Worm (Caenorhabditis elegans) whole organism, late embryonic: ENCODE measurements around the gene Y43F8B.28.

Experiments
- K02D7.2 ChIP-seq: sonication (generic microtip); optimal IDR thresholded peaks from 2 replicates; lab custom pipeline; 2017; ENCODE audit warnings: mild to moderate bottlenecking, missing genetic modification characterization, missing compliant biosample characterization
- T23F11.4 ChIP-seq: fragments of 200-800 bp; sonication (Bioruptor generic); optimal IDR thresholded peaks from 2 replicates; lab custom pipeline; 2018; ENCODE audit warnings: mild to moderate bottlenecking, missing genetic modification characterization, missing compliant biosample characterization
- Y22D7AL.16 ChIP-seq: sonication (generic microtip); optimal IDR thresholded peaks from 2 replicates; lab custom pipeline; 2016; ENCODE audit warnings: missing genetic modification characterization, missing compliant biosample characterization
- ceh-14 ChIP-seq: sonication (generic microtip); optimal IDR thresholded peaks from 2 replicates; lab custom pipeline; 2016; ENCODE audit warnings: missing genotype, missing genetic modification characterization, missing compliant biosample characterization
- ceh-19 ChIP-seq: fragments of 200-800 bp; sonication (Bioruptor generic); optimal IDR thresholded peaks from 2 replicates; lab custom pipeline; 2018; ENCODE audit warnings: mild to moderate bottlenecking, missing genetic modification characterization, missing compliant biosample characterization
- ceh-2 ChIP-seq: sonication (generic microtip); optimal IDR thresholded peaks from 2 replicates; lab custom pipeline; 2016; ENCODE audit warnings: missing genotype, missing genetic modification characterization, missing compliant biosample characterization
- ceh-22 ChIP-seq: sonication (generic microtip); optimal IDR thresholded peaks from 2 replicates; lab custom pipeline; 2017; ENCODE audit warnings: missing biosample characterization, missing genetic modification characterization
- ceh-24 ChIP-seq: sonication (generic microtip); optimal IDR thresholded peaks from 2 replicates; lab custom pipeline; 2016; ENCODE audit warnings: mild to moderate bottlenecking, missing genetic modification characterization, missing compliant biosample characterization
- ceh-30 ChIP-seq: fragments of 150-350 bp; optimal IDR thresholded peaks from 2 replicates; lab custom pipeline; 2014; ENCODE audit warnings: missing biosample characterization, missing genetic modification characterization
- ceh-6 ChIP-seq: fragments of 200-800 bp; sonication (Bioruptor generic); optimal IDR thresholded peaks from 2 replicates; lab custom pipeline; 2018; ENCODE audit warnings: mild to moderate bottlenecking, missing genetic modification characterization, missing compliant biosample characterization
- ceh-9 ChIP-seq: sonication (generic microtip); optimal IDR thresholded peaks from 2 replicates; lab custom pipeline; 2016; ENCODE audit warnings: mild to moderate bottlenecking, missing genetic modification characterization, inconsistent platforms, missing compliant biosample characterization
- dve-1 ChIP-seq: sonication (generic microtip); optimal IDR thresholded peaks from 2 replicates; lab custom pipeline; 2017; ENCODE audit warnings: antibody characterized with exemption, mild to moderate bottlenecking, missing genetic modification characterization, missing compliant biosample characterization
- elt-4 ChIP-seq: sonication (generic microtip); optimal IDR thresholded peaks from 2 replicates; lab custom pipeline; 2016; ENCODE audit warnings: missing genetic modification characterization, missing compliant biosample characterization
- eyg-1 ChIP-seq: sonication (generic microtip); optimal IDR thresholded peaks from 2 replicates; lab custom pipeline; 2016; ENCODE audit warnings: missing genotype, missing genetic modification characterization, missing compliant biosample characterization
- fkh-10 ChIP-seq: fragments of 150-350 bp; optimal IDR thresholded peaks from 2 replicates; lab custom pipeline; 2014; ENCODE audit warnings: missing biosample characterization, missing genetic modification reagents, missing genetic modification characterization
- hlh-13 ChIP-seq: fragments of 200-800 bp; sonication (Bioruptor generic); optimal IDR thresholded peaks from 2 replicates; lab custom pipeline; 2018; ENCODE audit warnings: mild to moderate bottlenecking, missing genetic modification characterization, missing compliant biosample characterization
- hlh-6 ChIP-seq: sonication (generic microtip); optimal IDR thresholded peaks from 2 replicates; lab custom pipeline; 2016; ENCODE audit warnings: missing genotype, missing genetic modification characterization, missing compliant biosample characterization
- hlh-8 ChIP-seq: sonication (generic microtip); optimal IDR thresholded peaks from 2 replicates; lab custom pipeline; 2016; ENCODE audit warnings: missing genotype, missing genetic modification characterization, missing compliant biosample characterization
- lim-6 ChIP-seq: sonication (generic microtip); optimal IDR thresholded peaks from 2 replicates; lab custom pipeline; 2016; ENCODE audit warnings: missing genetic modification characterization, missing compliant biosample characterization
- madf-2 ChIP-seq: sonication (generic microtip); optimal IDR thresholded peaks from 2 replicates; lab custom pipeline; 2017; ENCODE audit warnings: missing genetic modification characterization, missing compliant biosample characterization
- nhr-11 ChIP-seq: fragments of 150-350 bp; optimal IDR thresholded peaks from 2 replicates; lab custom pipeline; 2014; ENCODE audit warnings: missing biosample characterization, missing genetic modification characterization
- npax-4 ChIP-seq: sonication (generic microtip); optimal IDR thresholded peaks from 2 replicates; lab custom pipeline; 2016; ENCODE audit warnings: missing genetic modification characterization, missing compliant biosample characterization
- pag-3 ChIP-seq: sonication (generic microtip); optimal IDR thresholded peaks from 2 replicates; lab custom pipeline; 2016; ENCODE audit warnings: missing compliant biosample characterization, missing genetic modification characterization, borderline replicate concordance
- pax-1 ChIP-seq: fragments of 150-350 bp; optimal IDR thresholded peaks from 2 replicates; lab custom pipeline; 2014; ENCODE audit warnings: missing biosample characterization, missing genetic modification characterization
- pqm-1 ChIP-seq: sonication (generic microtip); optimal IDR thresholded peaks from 2 replicates; lab custom pipeline; 2016; ENCODE audit warnings: missing genetic modification characterization, missing compliant biosample characterization
- rnt-1 ChIP-seq: sonication (generic microtip); optimal IDR thresholded peaks from 2 replicates; lab custom pipeline; 2016; ENCODE audit warnings: missing genetic modification characterization, missing compliant biosample characterization
- sox-2 ChIP-seq: fragments of 200-800 bp; sonication (Bioruptor generic); IDR thresholded peaks from 2 replicates; pipeline ENCODE4 v1.3.6; 2022; ENCODE audit warnings: missing genetic modification reagents, missing genetic modification characterization, missing compliant biosample characterization
- syd-9 ChIP-seq: sonication (generic microtip); optimal IDR thresholded peaks from 2 replicates; lab custom pipeline; 2016; ENCODE audit warnings: mild to moderate bottlenecking, missing genetic modification characterization, moderate library complexity, missing compliant biosample characterization
- unc-3 ChIP-seq, 2 experiments: fragments of 200-800 bp in 1 of 2; sonication (Bioruptor generic) in 1 of 2; sonication (generic microtip) in 1 of 2; conservative IDR thresholded peaks in 1 of 2; optimal IDR thresholded peaks in 1 of 2; 2 replicates each; pipeline versions ENCODE4 v1.3.6 to Lab custom; 2016 to 2022; ENCODE audit warnings: missing compliant biosample characterization in 2 of 2, missing genetic modification characterization in 2 of 2, missing genetic modification reagents in 1 of 2
- unc-42 ChIP-seq: sonication (generic microtip); optimal IDR thresholded peaks from 2 replicates; lab custom pipeline; 2016; ENCODE audit warnings: missing genotype, missing genetic modification characterization, missing compliant biosample characterization
- zip-5 ChIP-seq: sonication (generic microtip); optimal IDR thresholded peaks from 2 replicates; lab custom pipeline; 2016; ENCODE audit warnings: missing genetic modification characterization, missing compliant biosample characterization

Gene Y43F8B.28

ce11 chrV:19509061-19509460 lies 23.9 kb downstream of the Y43F8B.28 start:
- TF ChIP-seq pax-1 (tag; lab: Kevin White, UChicago) (no peak), pag-3 (tag; lab: Kevin White, UChicago) (peak; percentile 57)

- TF ChIP-seq unc-42 (tag; lab: Kevin White, UChicago) (no peak), dve-1 (tag; lab: Kevin White, UChicago) (peak; percentile 91)
Observed at ce11 chrV:19510352-19510751, 25.2 kb downstream of the Y43F8B.28 start.

- no peak for TF ChIP-seq ceh-30 (tag; lab: Kevin White, UChicago)
- no peak for TF ChIP-seq syd-9 (tag; lab: Kevin White, UChicago)
- no peak for TF ChIP-seq ceh-22
Observed at ce11 chrV:19510925-19511324, 25.8 kb downstream of the Y43F8B.28 start.

- TF ChIP-seq fkh-10 (GFP tag; lab: Kevin White, UChicago), result no peak
- TF ChIP-seq K02D7.2 (tag; lab: Kevin White, UChicago), result no peak
- no peak for TF ChIP-seq lim-6 (tag; lab: Kevin White, UChicago)
- TF ChIP-seq hlh-13, result no peak
- TF ChIP-seq hlh-6, result no peak
- no peak for TF ChIP-seq pqm-1 (tag; lab: Kevin White, UChicago)
- no peak for TF ChIP-seq rnt-1
- TF ChIP-seq unc-3 (GFP tag; conservative IDR thresholded peaks at IDR 0.05; lab: Robert Waterston, UW), result no peak
- no peak for TF ChIP-seq unc-3 (tag; optimal IDR thresholded peaks at IDR 0.05; lab: Kevin White, UChicago)
- no peak for TF ChIP-seq ceh-14 (tag; lab: Kevin White, UChicago)
- TF ChIP-seq ceh-24 (tag; lab: Kevin White, UChicago), result no peak
- no peak for TF ChIP-seq hlh-8
- no peak for TF ChIP-seq eyg-1
- TF ChIP-seq T23F11.4 (GFP tag; lab: Kevin White, UChicago), result no peak
- no peak for TF ChIP-seq ceh-2 (tag; lab: Kevin White, UChicago)
- TF ChIP-seq Y22D7AL.16 (tag; lab: Kevin White, UChicago), result no peak
Observed at ce11 chrV:19512260-19512947, 27.3 kb downstream of the Y43F8B.28 start, which contains the start of gene Y43F8B.19. Gene Y43F8B.19, minus strand, starts transcription at chrV:19512310.

- TF ChIP-seq ceh-6 (GFP tag; lab: Kevin White, UChicago) (no peak), ceh-2 (tag; lab: Kevin White, UChicago) (no peak), sox-2 (GFP tag; lab: Robert Waterston, UW) (no peak), dve-1 (tag; lab: Kevin White, UChicago) (no peak), npax-4 (no peak), nhr-11 (tag; lab: Kevin White, UChicago) (no peak), hlh-13 (no peak), Y22D7AL.16 (tag; lab: Kevin White, UChicago) (no peak), ceh-9 (no peak), madf-2 (tag; lab: Kevin White, UChicago) (no peak), elt-4 (tag; lab: Kevin White, UChicago) (no peak), ceh-19 (GFP tag; lab: Kevin White, UChicago) (no peak), zip-5 (tag; lab: Kevin White, UChicago) (no peak)
- TF ChIP-seq, all 69 proteins: peak for 0
Observed at ce11 chrV:19513552-19513951, 28.4 kb downstream of the Y43F8B.28 start, which contains the start of gene phy-4. Gene phy-4, minus strand, starts transcription at chrV:19513652.
